Worm (Caenorhabditis elegans) whole organism, L3 larva: ENCODE data around the gene ZK792.1.

ENCODE experiments used
- eor-1 ChIP-seq, 2 experiments: fragments of 150-350 bp; optimal IDR thresholded peaks; 2 replicates each; lab custom pipeline; 2014 to 2018; ENCODE audit warnings: missing biosample characterization in 2 of 2, missing genetic modification characterization in 2 of 2
- snpc-4 ChIP-seq: fragments of 150-350 bp; optimal IDR thresholded peaks from 2 replicates; lab custom pipeline; 2014; ENCODE audit warnings: missing biosample characterization, missing genetic modification characterization

DNA sequence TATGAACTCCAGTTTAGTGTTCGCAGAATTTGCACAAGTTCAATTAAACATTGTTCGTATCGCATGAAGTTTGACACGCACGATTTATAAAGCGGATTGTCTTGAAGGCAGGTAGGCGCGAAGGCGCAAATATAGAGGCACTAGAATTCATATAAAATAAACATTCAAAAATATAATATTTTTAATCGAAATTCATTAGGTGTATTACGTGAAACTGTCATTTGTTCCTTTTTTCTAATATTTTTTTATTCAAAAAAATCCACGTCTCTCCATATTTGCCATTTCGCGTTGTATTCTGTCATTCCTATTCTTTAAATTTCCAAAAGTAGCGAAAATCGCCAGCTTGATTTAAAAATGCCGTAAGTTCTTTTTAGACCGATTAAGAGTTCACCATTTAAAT, 17.8 kb upstream of the ZK792.1 start, which contains the start of gene ZK809.1:
- TF ChIP-seq snpc-4 = no peak
- TF ChIP-seq eor-1 (tag; optimal IDR thresholded peaks at IDR 0.05; lab: Kevin White, UChicago) = no peak
